Worm (Caenorhabditis elegans): ENCODE data around the gene EEED8.12.

- TF ChIP-seq sox-2 (GFP tag; IDR thresholded peaks at IDR 0.05) (no peak), ceh-9 (tag; optimal IDR thresholded peaks at IDR 0.05) (no peak)
These were observed 38.6 kb upstream of the EEED8.12 start, which contains the start of gene cex-1 for ce11 chrII:5447381-5447780.

All from whole organism, late embryonic.